Worm (Caenorhabditis elegans) whole organism, L1 larva: Measurements from ENCODE around the gene nspd-2.
"Not testable (repeated sequence)": the region's sequence is repeated elsewhere in the genome, so short reads cannot be mapped to it uniquely, and the experiment has no call there.

Source experiments
- ceh-90 ChIP-seq: sonication (generic microtip); optimal IDR thresholded peaks from 2 replicates; lab custom pipeline; 2016; ENCODE audit warnings: missing genetic modification characterization, missing compliant biosample characterization
- fkh-10 ChIP-seq: sonication (generic microtip); optimal IDR thresholded peaks from 2 replicates; lab custom pipeline; 2017; ENCODE audit warnings: missing biosample characterization, missing genetic modification reagents, missing genetic modification characterization
- nhr-47 ChIP-seq: sonication (generic microtip); optimal IDR thresholded peaks from 2 replicates; lab custom pipeline; 2016; ENCODE audit warnings: mild to moderate bottlenecking, missing genetic modification characterization, moderate library complexity, missing compliant biosample characterization
- sup-37 ChIP-seq: fragments of 200-800 bp; sonication (Bioruptor generic); optimal IDR thresholded peaks from 2 replicates; lab custom pipeline; 2018; ENCODE audit warnings: mild to moderate bottlenecking, missing genetic modification characterization, missing compliant biosample characterization

nspd-2 gene

DNA sequence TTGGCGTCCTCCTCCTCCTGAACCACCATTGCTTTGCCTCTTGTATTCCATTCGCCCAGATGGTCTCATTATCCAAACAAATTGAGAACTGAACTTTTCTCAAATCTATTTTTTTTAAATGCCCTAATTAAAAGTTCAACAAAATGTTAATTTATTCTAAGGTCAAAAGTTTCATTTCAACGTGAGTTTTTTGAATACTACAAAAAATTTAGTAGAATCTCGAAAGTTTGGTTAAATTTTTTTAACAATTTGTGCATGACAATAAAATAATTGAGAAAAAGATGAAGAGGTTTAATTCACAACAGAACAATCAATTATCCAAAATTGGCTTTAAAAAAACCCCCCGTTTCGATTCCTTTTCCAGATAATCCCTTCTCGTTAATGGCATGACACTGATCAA is 48.1 kb downstream of the nspd-2 start, which contains the start of gene F32B6.4:
TSS of gene F32B6.4 (minus strand) at position 101 of the 400 bp plus-strand sequence.
- no peak for TF ChIP-seq fkh-10 (GFP tag; lab: Kevin White, UChicago)

DNA sequence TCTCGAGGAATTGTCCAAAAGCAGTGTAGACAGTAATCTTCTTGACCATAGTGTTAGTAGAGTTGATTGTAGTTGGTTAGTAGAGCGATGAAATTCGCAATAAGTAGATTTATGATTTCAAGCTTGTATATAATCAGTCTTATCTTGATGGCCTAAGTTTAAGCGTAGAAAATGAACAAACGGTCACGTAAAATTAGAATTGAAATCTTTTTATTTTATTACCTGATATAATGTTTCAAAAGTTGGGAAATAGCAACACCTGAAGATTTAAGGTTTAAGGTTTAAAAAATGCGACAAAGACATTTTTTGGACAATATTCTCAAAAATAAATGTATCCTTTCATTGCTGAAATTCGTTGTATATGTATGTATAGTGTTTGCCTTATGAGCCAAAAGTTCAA is 49.8 kb downstream of the nspd-2 start, which contains the start of gene sss-1:
TSS of gene sss-1 (minus strand) at position 101 of the 400 bp plus-strand sequence.
- TF ChIP-seq sup-37 (GFP tag; lab: Kevin White, UChicago); ceh-90; nhr-47: not testable (repeated sequence)
